Worm (Caenorhabditis elegans) whole organism, L1 larva: ENCODE measurements around the gene nphp-2.

Experiments used
- C16A3.4 ChIP-seq: fragments of 150-350 bp; optimal IDR thresholded peaks from 2 replicates; lab custom pipeline; 2014; ENCODE audit warnings: missing biosample characterization, missing genetic modification characterization
- F16B12.6 ChIP-seq: fragments of 150-350 bp; optimal IDR thresholded peaks from 2 replicates; lab custom pipeline; 2014; ENCODE audit warnings: missing biosample characterization, missing genetic modification characterization
- Y116A8C.19 ChIP-seq: sonication (generic microtip); optimal IDR thresholded peaks from 2 replicates; lab custom pipeline; 2016; ENCODE audit warnings: missing compliant biosample characterization, missing genetic modification characterization, borderline replicate concordance
- alr-1 ChIP-seq: fragments of 200-800 bp; sonication (Bioruptor generic); optimal IDR thresholded peaks from 2 replicates; lab custom pipeline; 2018; ENCODE audit warnings: borderline replicate concordance, mild to moderate bottlenecking, missing genetic modification characterization, missing compliant biosample characterization
- aly-2 ChIP-seq: fragments of 150-350 bp; optimal IDR thresholded peaks from 2 replicates; lab custom pipeline; 2014; ENCODE audit warnings: missing biosample characterization, missing genetic modification characterization
- blmp-1 ChIP-seq: fragments of 150-350 bp; optimal IDR thresholded peaks from 2 replicates; lab custom pipeline; 2014; ENCODE audit warnings: missing biosample characterization, missing genetic modification characterization
- ceh-8 ChIP-seq: fragments of 200-800 bp; sonication (Bioruptor generic); optimal IDR thresholded peaks from 2 replicates; lab custom pipeline; 2018; ENCODE audit warnings: mild to moderate bottlenecking, missing genetic modification characterization, moderate library complexity, missing compliant biosample characterization
- ceh-82 ChIP-seq, 3 experiments: fragments of 150-350 bp in 1 of 3; sonication (generic microtip) in 2 of 3; optimal IDR thresholded peaks; 2 replicates each; lab custom pipeline; 2014 to 2017; ENCODE audit warnings: missing biosample characterization in 3 of 3, missing genetic modification characterization in 3 of 3
- dpl-1 ChIP-seq, 3 experiments: fragments of 150-350 bp in 2 of 3; sonication (generic microtip) in 1 of 3; optimal IDR thresholded peaks; 2 replicates each; lab custom pipeline; 2014 to 2017; ENCODE audit warnings: missing biosample characterization in 3 of 3, missing genetic modification characterization in 3 of 3, missing genetic modification reagents in 3 of 3
- efl-1 ChIP-seq, 4 experiments: fragments of 150-350 bp; optimal IDR thresholded peaks in 3 of 4; peaks in 1 of 4; 1 replicate in 1 of 4; 2 replicates in 3 of 4; lab custom pipeline; 2014; ENCODE audit warnings: missing biosample characterization in 2 of 4, missing genetic modification characterization in 2 of 4, missing genetic modification reagents in 2 of 4
- egl-13 ChIP-seq: sonication (generic microtip); optimal IDR thresholded peaks from 2 replicates; lab custom pipeline; 2016; ENCODE audit warnings: missing genotype, missing genetic modification reagents, missing genetic modification characterization, missing compliant biosample characterization
- egl-27 ChIP-seq, 2 experiments: fragments of 150-350 bp in 1 of 2; sonication (generic microtip); optimal IDR thresholded peaks; 3 replicates each; lab custom pipeline; 2017 to 2018; ENCODE audit warnings: missing biosample characterization in 2 of 2, missing genetic modification characterization in 2 of 2, missing genetic modification reagents in 2 of 2
- elt-2 ChIP-seq: sonication (generic microtip); optimal IDR thresholded peaks from 2 replicates; lab custom pipeline; 2016; ENCODE audit warnings: missing genetic modification characterization, mild to moderate bottlenecking, inconsistent platforms, missing compliant biosample characterization, missing genetic modification reagents
- elt-3 ChIP-seq, 6 experiments: fragments of 150-350 bp in 1 of 6; sonication (generic microtip); optimal IDR thresholded peaks; 2 replicates each; lab custom pipeline; 2017 to 2018; ENCODE audit warnings: missing biosample characterization in 6 of 6, missing genetic modification characterization in 6 of 6, inconsistent platforms in 1 of 6
- fkh-10 ChIP-seq: sonication (generic microtip); optimal IDR thresholded peaks from 2 replicates; lab custom pipeline; 2017; ENCODE audit warnings: missing biosample characterization, missing genetic modification reagents, missing genetic modification characterization
- grh-1 ChIP-seq: fragments of 200-800 bp; sonication (Bioruptor generic); IDR thresholded peaks from 2 replicates; pipeline ENCODE4 v1.3.6; 2022; ENCODE audit warnings: missing genetic modification reagents, missing genetic modification characterization, missing compliant biosample characterization
- isw-1 ChIP-seq: fragments of 200-800 bp; sonication (Bioruptor generic); IDR thresholded peaks from 2 replicates; pipeline ENCODE4 v1.3.6; 2022; ENCODE audit warnings: missing genetic modification characterization, missing compliant biosample characterization
- lin-13 ChIP-seq: fragments of 150-350 bp; optimal IDR thresholded peaks from 2 replicates; lab custom pipeline; 2014; ENCODE audit warnings: missing biosample characterization, missing genetic modification reagents, missing genetic modification characterization
- lin-35 ChIP-seq, 2 experiments: fragments of 150-350 bp; optimal IDR thresholded peaks; 2 replicates each; lab custom pipeline; 2014; ENCODE audit warnings: missing biosample characterization in 2 of 2, missing genetic modification characterization in 2 of 2, missing genetic modification reagents in 2 of 2
- lir-3 ChIP-seq: sonication (generic microtip); optimal IDR thresholded peaks from 2 replicates; lab custom pipeline; 2016; ENCODE audit warnings: mild to moderate bottlenecking, missing genetic modification characterization, moderate library complexity, missing compliant biosample characterization; ENCODE audit not compliant: poor library complexity
- lsy-2 ChIP-seq, 2 experiments: fragments of 150-350 bp; optimal IDR thresholded peaks; 2 replicates each; lab custom pipeline; 2014; ENCODE audit warnings: missing biosample characterization in 2 of 2, missing genetic modification characterization in 2 of 2
- mab-9 ChIP-seq: fragments of 200-800 bp; sonication (Bioruptor generic); IDR thresholded peaks from 2 replicates; pipeline ENCODE4 v1.3.6; 2022; ENCODE audit warnings: missing genetic modification reagents, missing genetic modification characterization, missing compliant biosample characterization
- mep-1 ChIP-seq: fragments of 150-350 bp; optimal IDR thresholded peaks from 2 replicates; lab custom pipeline; 2014; ENCODE audit warnings: missing biosample characterization, missing genetic modification characterization
- nhr-237 ChIP-seq: fragments of 150-350 bp; optimal IDR thresholded peaks from 2 replicates; lab custom pipeline; 2014; ENCODE audit warnings: missing biosample characterization, missing genetic modification characterization
- nhr-28 ChIP-seq: fragments of 150-350 bp; optimal IDR thresholded peaks from 2 replicates; lab custom pipeline; 2014; ENCODE audit warnings: missing biosample characterization, missing genetic modification characterization
- nhr-47 ChIP-seq: sonication (generic microtip); optimal IDR thresholded peaks from 2 replicates; lab custom pipeline; 2016; ENCODE audit warnings: mild to moderate bottlenecking, missing genetic modification characterization, moderate library complexity, missing compliant biosample characterization
- nhr-71 ChIP-seq: sonication (generic microtip); optimal IDR thresholded peaks from 2 replicates; lab custom pipeline; 2016; ENCODE audit warnings: mild to moderate bottlenecking, missing genetic modification characterization, moderate library complexity, missing compliant biosample characterization
- nhr-76 ChIP-seq: sonication (generic microtip); optimal IDR thresholded peaks from 2 replicates; lab custom pipeline; 2017; ENCODE audit warnings: missing biosample characterization, missing genetic modification characterization
- nhr-84 ChIP-seq: sonication (generic microtip); optimal IDR thresholded peaks from 2 replicates; lab custom pipeline; 2017; ENCODE audit warnings: missing biosample characterization, missing genetic modification characterization
- nhr-85 ChIP-seq: sonication (generic microtip); peaks from one replicate; lab custom pipeline; 2016; ENCODE audit warnings: missing genetic modification characterization, inconsistent platforms, missing compliant biosample characterization
- pag-3 ChIP-seq: sonication (generic microtip); optimal IDR thresholded peaks from 2 replicates; lab custom pipeline; 2017; ENCODE audit warnings: missing genetic modification characterization, mild to moderate bottlenecking, missing compliant biosample characterization, antibody characterized with exemption, borderline replicate concordance; ENCODE audit not compliant: insufficient read depth
- snpc-4 ChIP-seq: fragments of 150-350 bp; optimal IDR thresholded peaks from 2 replicates; lab custom pipeline; 2014; ENCODE audit warnings: missing biosample characterization, missing genetic modification characterization
- snu-23 ChIP-seq: sonication (generic microtip); optimal IDR thresholded peaks from 2 replicates; lab custom pipeline; 2016; ENCODE audit warnings: missing genetic modification characterization, missing compliant biosample characterization
- tbx-2 ChIP-seq: sonication (generic microtip); optimal IDR thresholded peaks from 2 replicates; lab custom pipeline; 2016; ENCODE audit warnings: missing genetic modification characterization, missing compliant biosample characterization
- tlp-1 ChIP-seq: fragments of 150-350 bp; optimal IDR thresholded peaks from 2 replicates; lab custom pipeline; 2014; ENCODE audit warnings: missing biosample characterization, missing genetic modification characterization
- unc-30 ChIP-seq: sonication (generic microtip); optimal IDR thresholded peaks from 2 replicates; lab custom pipeline; 2017; ENCODE audit warnings: missing biosample characterization, missing genetic modification characterization
- unc-62 ChIP-seq: fragments of 150-350 bp; optimal IDR thresholded peaks from 2 replicates; lab custom pipeline; 2014; ENCODE audit warnings: missing biosample characterization, missing genetic modification reagents, missing genetic modification characterization
- xbp-1 ChIP-seq: sonication (generic microtip); optimal IDR thresholded peaks from 2 replicates; lab custom pipeline; 2016; ENCODE audit warnings: missing genetic modification characterization, missing compliant biosample characterization
- ztf-11 ChIP-seq, 2 experiments: sonication (generic microtip); optimal IDR thresholded peaks; 2 replicates each; lab custom pipeline; 2016 to 2017; ENCODE audit warnings: missing genetic modification characterization in 2 of 2, missing biosample characterization in 1 of 2, missing compliant biosample characterization in 1 of 2

The nphp-2 gene

ce11 chrV:1892567-1893277 is 2.9 kb upstream of the nphp-2 start, which contains the start of gene zig-11:
Gene zig-11, minus strand, starts transcription at chrV:1892939.
- TF ChIP-seq nhr-237 (no peak), snu-23 (GFP tag; lab: Kevin White, UChicago) (peak; percentile 14), Y116A8C.19 (tag; lab: Kevin White, UChicago) (no peak), unc-30 (tag; lab: Kevin White, UChicago) (no peak), nhr-71 (peak; percentile 36), snpc-4 (tag; lab: Kevin White, UChicago) (no peak), alr-1 (no peak), nhr-84 (tag; lab: Kevin White, UChicago) (no peak), egl-27 (tag; optimal IDR thresholded peaks at IDR 0.05; lab: Kevin White, UChicago) (no peak), tlp-1 (tag; lab: Kevin White, UChicago) (no peak), fkh-10 (no peak), pag-3 (tag; lab: Kevin White, UChicago) (no peak), F16B12.6 (tag; lab: Kevin White, UChicago) (peak; percentile 81), elt-2 (tag; lab: Kevin White, UChicago) (no peak), lir-3 (no peak), lin-13 (no peak), lsy-2 (tag; optimal IDR thresholded peaks at IDR 0.05; lab: Kevin White, UChicago) (peak; percentile 37 to 93), egl-13 (tag; lab: Kevin White, UChicago) (no peak), mep-1 (tag; lab: Kevin White, UChicago) (peak; percentile 23), blmp-1 (tag; lab: Kevin White, UChicago) (peak; percentile 98), grh-1 (GFP tag; lab: Robert Waterston, UW) (peak; percentile 61; the same call in 1 of the 2 replicates), xbp-1 (tag; lab: Kevin White, UChicago) (no peak), C16A3.4 (tag; lab: Kevin White, UChicago) (peak; percentile 18), lin-35 (GFP tag; optimal IDR thresholded peaks at IDR 0.05; lab: Kevin White, UChicago) (peak; percentile 78 to 93), aly-2 (no peak), dpl-1 (GFP tag; optimal IDR thresholded peaks at IDR 0.05; lab: Kevin White, UChicago) (peak; percentile 71 to 90 (median 84)), ztf-11 (tag; optimal IDR thresholded peaks at IDR 0.05; lab: Kevin White, UChicago) (no peak), mab-9 (no peak), tbx-2 (tag; lab: Kevin White, UChicago) (no peak), nhr-47 (tag; lab: Kevin White, UChicago) (peak; percentile 34), efl-1 (optimal IDR thresholded peaks at IDR 0.05; lab: Kevin White, UChicago) (peak; percentile 74 to 85), efl-1 (GFP tag; optimal IDR thresholded peaks at IDR 0.05 in 1 of 2; lab: Kevin White, UChicago) (peak; percentile 88 to 98), ceh-8 (GFP tag; lab: Kevin White, UChicago) (no peak), nhr-85 (tag; lab: Kevin White, UChicago) (peak; percentile 76), ceh-82 (tag; optimal IDR thresholded peaks at IDR 0.05; lab: Kevin White, UChicago) (peak in 1 of 3 experiments; percentile 13), nhr-76 (tag; lab: Kevin White, UChicago) (no peak), unc-62 (no peak)

- TF ChIP-seq isw-1: no peak
- TF ChIP-seq elt-3 (tag; optimal IDR thresholded peaks at IDR 0.05; lab: Kevin White, UChicago): no peak
- TF ChIP-seq tbx-2 (tag; lab: Kevin White, UChicago): no peak
- TF ChIP-seq nhr-28 (tag; lab: Kevin White, UChicago): no peak
- no peak for TF ChIP-seq ceh-8 (GFP tag; lab: Kevin White, UChicago)
- no peak for TF ChIP-seq alr-1
- TF ChIP-seq nhr-237: no peak
- no peak for TF ChIP-seq nhr-71
- TF ChIP-seq nhr-84 (tag; lab: Kevin White, UChicago): no peak
- TF ChIP-seq, all 84 proteins: peak for 0
These were observed 11.8 kb downstream of the nphp-2 start, which contains the start of gene Y32G9A.5 for ce11 chrV:1907350-1907749. Gene Y32G9A.5, plus strand, starts transcription at chrV:1907650.
